Fruit fly (Drosophila melanogaster) whole organism: Measurements from ENCODE around the gene CG8519.

Source experiments
- pan ChIP-seq: fragments of >200 bp; optimal IDR thresholded peaks from 2 replicates; lab custom pipeline; 2017
- psq ChIP-seq: fragments of >200 bp; optimal IDR thresholded peaks from 2 replicates; lab custom pipeline; 2017

dm6 chr3L:6750835-6751234 lies 46.2 kb downstream of the CG8519 start:
- TF ChIP-seq pan (lab: Kevin White, UChicago), result no peak
- no peak for TF ChIP-seq psq (lab: Kevin White, UChicago)
